Fruit fly (Drosophila melanogaster) whole organism, embryonic: ENCODE results near the gene Usp10.

Experiments used
- CG10321 ChIP-seq: fragments of 200-800 bp; sonication (Bioruptor generic); IDR thresholded peaks from 2 replicates; pipeline ENCODE4 v1.3.6; 2022; ENCODE audit warnings: missing biosample characterization, missing genetic modification characterization
- CG13624 ChIP-seq: fragments of 200-800 bp; sonication (Bioruptor generic); optimal IDR thresholded peaks from 2 replicates; lab custom pipeline; 2016; ENCODE audit warnings: missing biosample characterization, missing genetic modification characterization
- CG13894 ChIP-seq: fragments of 200-800 bp; sonication (Bioruptor generic); optimal IDR thresholded peaks from 3 replicates; lab custom pipeline; 2018; ENCODE audit warnings: missing biosample characterization, mild to moderate bottlenecking, missing genetic modification characterization, moderate library complexity
- CG15269 ChIP-seq: fragments of 200-800 bp; sonication (Bioruptor generic); optimal IDR thresholded peaks from 2 replicates; lab custom pipeline; 2018; ENCODE audit warnings: missing biosample characterization, mild to moderate bottlenecking, missing genetic modification characterization, moderate library complexity
- CG17186 ChIP-seq: fragments of 200-800 bp; sonication (Bioruptor generic); optimal IDR thresholded peaks from 3 replicates; lab custom pipeline; 2017; ENCODE audit warnings: missing biosample characterization, missing genetic modification reagents, missing genetic modification characterization
- CG17568 ChIP-seq: fragments of 200-800 bp; sonication (Bioruptor generic); optimal IDR thresholded peaks from 2 replicates; lab custom pipeline; 2018; ENCODE audit warnings: missing biosample characterization, mild to moderate bottlenecking, missing genetic modification characterization, moderate library complexity
- CG17802 ChIP-seq: fragments of 200-800 bp; sonication (Bioruptor generic); optimal IDR thresholded peaks from 2 replicates; lab custom pipeline; 2018; ENCODE audit warnings: missing biosample characterization, mild to moderate bottlenecking, missing genetic modification characterization, moderate library complexity
- CG17829 ChIP-seq: fragments of 200-800 bp; optimal IDR thresholded peaks from 2 replicates; lab custom pipeline; 2019; ENCODE audit warnings: missing biosample characterization, mild to moderate bottlenecking, missing genetic modification characterization, moderate library complexity
- CG2129 ChIP-seq: fragments of 200-800 bp; sonication (Bioruptor generic); IDR thresholded peaks from 2 replicates; pipeline ENCODE4 v1.3.6; 2022; ENCODE audit warnings: missing biosample characterization, missing genetic modification characterization; ENCODE audit not compliant: partially characterized antibody
- CG2199 ChIP-seq: fragments of 200-800 bp; sonication (Bioruptor generic); IDR thresholded peaks from 3 replicates; pipeline ENCODE4 v1.3.6; 2022; ENCODE audit warnings: missing biosample characterization, missing genetic modification characterization
- CG4854 ChIP-seq: fragments of 200-800 bp; sonication (Bioruptor generic); optimal IDR thresholded peaks from 2 replicates; lab custom pipeline; 2016; ENCODE audit warnings: missing biosample characterization, missing genetic modification characterization, inconsistent platforms
- CG8359 ChIP-seq: fragments of 200-800 bp; sonication (Bioruptor generic); optimal IDR thresholded peaks from 2 replicates; lab custom pipeline; 2017; ENCODE audit warnings: missing biosample characterization, mild to moderate bottlenecking, missing genetic modification characterization, borderline replicate concordance
- CG8944 ChIP-seq: fragments of 200-800 bp; sonication (Bioruptor generic); optimal IDR thresholded peaks from 3 replicates; lab custom pipeline; 2016; ENCODE audit warnings: missing biosample characterization, missing genetic modification characterization
- CG9932 ChIP-seq: fragments of 200-800 bp; sonication (Bioruptor generic); IDR thresholded peaks from 2 replicates; pipeline ENCODE4 v1.3.6; 2022; ENCODE audit warnings: missing biosample characterization, missing genetic modification characterization
- CTCF ChIP-seq: fragments of 200-800 bp; sonication (Bioruptor generic); optimal IDR thresholded peaks from 2 replicates; lab custom pipeline; 2017; ENCODE audit warnings: missing biosample characterization, mild to moderate bottlenecking, missing genetic modification characterization, moderate library complexity
- Dek ChIP-seq: fragments of 200-800 bp; sonication (Bioruptor generic); optimal IDR thresholded peaks from 3 replicates; lab custom pipeline; 2019; ENCODE audit warnings: missing biosample characterization, mild to moderate bottlenecking, missing genetic modification characterization, moderate library complexity
- Dll ChIP-seq: fragments of 200-800 bp; sonication (Bioruptor generic); IDR thresholded peaks from 4 replicates; pipeline ENCODE4 v1.3.6; 2022; ENCODE audit warnings: missing biosample characterization, missing genetic modification characterization; ENCODE audit not compliant: partially characterized antibody
- E2f2 ChIP-seq: fragments of 200-800 bp; sonication (Bioruptor generic); IDR thresholded peaks from 2 replicates; pipeline ENCODE4 v1.3.6; 2022; ENCODE audit warnings: missing biosample characterization, missing genetic modification characterization
- Fer3 ChIP-seq: fragments of 200-800 bp; sonication (Bioruptor generic); optimal IDR thresholded peaks from 2 replicates; lab custom pipeline; 2018; ENCODE audit warnings: missing biosample characterization, mild to moderate bottlenecking, missing genetic modification characterization, moderate library complexity
- GATAe ChIP-seq: fragments of 200-800 bp; sonication (Bioruptor generic); conservative IDR thresholded peaks from 2 replicates; pipeline ENCODE4 v1.3.6; 2022; ENCODE audit warnings: missing biosample characterization, missing genetic modification characterization
- H2.0 ChIP-seq: fragments of 200-800 bp; sonication (Bioruptor generic); IDR thresholded peaks from 2 replicates; pipeline ENCODE4 v1.3.6; 2022; ENCODE audit warnings: missing biosample characterization, missing genetic modification characterization
- Hmr ChIP-seq: fragments of 200-800 bp; sonication (Bioruptor generic); optimal IDR thresholded peaks from 3 replicates; lab custom pipeline; 2017; ENCODE audit warnings: mild to moderate bottlenecking, missing biosample characterization, missing genetic modification reagents, missing genetic modification characterization
- Oli ChIP-seq: fragments of 200-800 bp; sonication (Bioruptor generic); optimal IDR thresholded peaks from 2 replicates; lab custom pipeline; 2018; ENCODE audit warnings: missing biosample characterization, mild to moderate bottlenecking, missing genetic modification characterization, moderate library complexity
- Opbp ChIP-seq: fragments of 200-800 bp; sonication (Bioruptor generic); IDR thresholded peaks from 3 replicates; pipeline ENCODE4 v1.3.6; 2022; ENCODE audit warnings: missing biosample characterization, missing genetic modification characterization; ENCODE audit not compliant: partially characterized antibody
- Ravus ChIP-seq: fragments of 200-800 bp; sonication (Bioruptor generic); IDR thresholded peaks from 2 replicates; pipeline ENCODE4 v1.3.6; 2022; ENCODE audit warnings: missing biosample characterization, missing genetic modification characterization
- Scr ChIP-seq: fragments of 200-800 bp; sonication (Bioruptor generic); IDR thresholded peaks from 2 replicates; pipeline ENCODE4 v1.3.6; 2022; ENCODE audit warnings: missing biosample characterization, missing genetic modification characterization; ENCODE audit not compliant: partially characterized antibody
- Sry-δ ChIP-seq: fragments of 200-800 bp; sonication (Bioruptor generic); optimal IDR thresholded peaks from 2 replicates; lab custom pipeline; 2016; ENCODE audit warnings: missing biosample characterization, missing genetic modification characterization
- Stat92E ChIP-seq, 3 experiments: fragments of >200 bp in 2 of 3; fragments of 200-800 bp in 1 of 3; sonication (Bioruptor generic) in 1 of 3; optimal IDR thresholded peaks; 2 replicates each; lab custom pipeline; 2017 to 2019; ENCODE audit warnings: missing biosample characterization in 3 of 3, missing genetic modification characterization in 3 of 3, mild to moderate bottlenecking in 1 of 3, moderate library complexity in 1 of 3
- abd-A ChIP-seq: fragments of 200-800 bp; sonication (Bioruptor generic); optimal IDR thresholded peaks from 3 replicates; lab custom pipeline; 2019; ENCODE audit warnings: missing biosample characterization, mild to moderate bottlenecking, missing genetic modification characterization, moderate library complexity
- caup ChIP-seq: fragments of 200-800 bp; sonication (Bioruptor generic); optimal IDR thresholded peaks from 3 replicates; lab custom pipeline; 2017; ENCODE audit warnings: missing biosample characterization, mild to moderate bottlenecking, missing genetic modification characterization, moderate library complexity; ENCODE audit not compliant: severe bottlenecking
- chinmo ChIP-seq: fragments of 200-800 bp; sonication (Bioruptor generic); IDR thresholded peaks from 4 replicates; pipeline ENCODE4 v1.3.6; 2022; ENCODE audit warnings: missing biosample characterization, missing genetic modification characterization; ENCODE audit not compliant: partially characterized antibody
- croc ChIP-seq: fragments of 200-800 bp; sonication (Bioruptor generic); conservative IDR thresholded peaks from 3 replicates; pipeline ENCODE4 v1.3.6; 2022; ENCODE audit warnings: missing biosample characterization, missing genetic modification characterization
- crp ChIP-seq, 2 experiments: fragments of 200-800 bp; sonication (Bioruptor generic); optimal IDR thresholded peaks; 2 replicates in 1 of 2; 3 replicates in 1 of 2; lab custom pipeline; 2017; ENCODE audit warnings: missing biosample characterization in 2 of 2, missing genetic modification characterization in 2 of 2, mild to moderate bottlenecking in 1 of 2, moderate library complexity in 1 of 2
- da ChIP-seq: fragments of 200-800 bp; sonication (Bioruptor generic); optimal IDR thresholded peaks from 2 replicates; lab custom pipeline; 2016; ENCODE audit warnings: missing biosample characterization, missing genetic modification characterization
- dati ChIP-seq: fragments of 200-800 bp; sonication (Bioruptor generic); IDR thresholded peaks from 2 replicates; pipeline ENCODE4 v1.3.6; 2022; ENCODE audit warnings: missing biosample characterization, missing genetic modification characterization
- dmrt99B ChIP-seq: fragments of 200-800 bp; sonication (Bioruptor generic); optimal IDR thresholded peaks from 2 replicates; lab custom pipeline; 2018; ENCODE audit warnings: missing biosample characterization, mild to moderate bottlenecking, missing genetic modification characterization, moderate library complexity
- fd3F ChIP-seq: fragments of 200-800 bp; sonication (Bioruptor generic); optimal IDR thresholded peaks from 2 replicates; lab custom pipeline; 2018; ENCODE audit warnings: missing biosample characterization, mild to moderate bottlenecking, missing genetic modification characterization, moderate library complexity
- fd64A ChIP-seq: fragments of 200-800 bp; sonication (Bioruptor generic); optimal IDR thresholded peaks from 3 replicates; lab custom pipeline; 2018; ENCODE audit warnings: missing biosample characterization, mild to moderate bottlenecking, missing genetic modification characterization
- gcm ChIP-seq: fragments of 200-800 bp; sonication (Bioruptor generic); optimal IDR thresholded peaks from 2 replicates; lab custom pipeline; 2019; ENCODE audit warnings: missing biosample characterization, mild to moderate bottlenecking, missing genetic modification characterization, moderate library complexity
- lilli ChIP-seq: fragments of 200-800 bp; sonication (Bioruptor generic); optimal IDR thresholded peaks from 3 replicates; lab custom pipeline; 2016; ENCODE audit warnings: missing biosample characterization, missing genetic modification characterization
- odd ChIP-seq: fragments of 200-800 bp; sonication (Bioruptor generic); optimal IDR thresholded peaks from 2 replicates; lab custom pipeline; 2017; ENCODE audit warnings: missing biosample characterization, mild to moderate bottlenecking, missing genetic modification characterization
- org-1 ChIP-seq: fragments of 200-800 bp; sonication (Bioruptor generic); optimal IDR thresholded peaks from 2 replicates; lab custom pipeline; 2017; ENCODE audit warnings: missing biosample characterization, missing genetic modification characterization
- pzg ChIP-seq: fragments of 200-800 bp; sonication (Bioruptor generic); optimal IDR thresholded peaks from 3 replicates; lab custom pipeline; 2018; ENCODE audit warnings: missing biosample characterization, mild to moderate bottlenecking, missing genetic modification characterization, moderate library complexity
- repo ChIP-seq: fragments of 200-800 bp; sonication (Bioruptor generic); optimal IDR thresholded peaks from 2 replicates; lab custom pipeline; 2016; ENCODE audit warnings: missing biosample characterization, missing genetic modification characterization
- sd ChIP-seq: fragments of 200-800 bp; sonication (Bioruptor generic); optimal IDR thresholded peaks from 3 replicates; lab custom pipeline; 2018; ENCODE audit warnings: missing biosample characterization, mild to moderate bottlenecking, missing genetic modification characterization, moderate library complexity
- wdn ChIP-seq: fragments of 200-800 bp; sonication (Bioruptor generic); IDR thresholded peaks from 2 replicates; pipeline ENCODE4 v1.3.6; 2022; ENCODE audit warnings: missing biosample characterization, missing genetic modification characterization
- zen2 ChIP-seq: fragments of 200-800 bp; sonication (Bioruptor generic); IDR thresholded peaks from 3 replicates; pipeline ENCODE4 v1.3.6; 2022; ENCODE audit warnings: missing biosample characterization, missing genetic modification characterization; ENCODE audit not compliant: partially characterized antibody
- zf30C ChIP-seq: fragments of 200-800 bp; sonication (Bioruptor generic); optimal IDR thresholded peaks from 3 replicates; lab custom pipeline; 2018; ENCODE audit warnings: missing biosample characterization, mild to moderate bottlenecking, missing genetic modification characterization
- zfh1 ChIP-seq: fragments of 200-800 bp; sonication (Bioruptor generic); IDR thresholded peaks from 3 replicates; pipeline ENCODE4 v1.3.6; 2022; ENCODE audit warnings: missing biosample characterization, missing genetic modification characterization

Usp10 gene

dm6 chr3L:851061-851460 lies 20.6 kb upstream of the Usp10 start, which contains the start of gene Dci (continued):
- TF ChIP-seq CG17829 (peak; percentile 64), sd (tag; lab: Kevin White, UChicago) (no peak), Dek (tag; lab: Kevin White, UChicago) (peak; percentile 16), CG4854 (GFP tag; lab: Kevin White, UChicago) (no peak), caup (peak; percentile 10), Fer3 (tag; lab: Kevin White, UChicago) (no peak), repo (GFP tag; lab: Kevin White, UChicago) (peak; percentile 50), croc (GFP tag; lab: Robert Waterston, UW) (no peak; the same call in 1 of the 3 replicates), abd-A (tag; lab: Kevin White, UChicago) (no peak), pzg (peak; percentile 59), CG13894 (tag; lab: Kevin White, UChicago) (no peak), CG17186 (peak; percentile 29), Oli (peak; percentile 50), Sry-δ (GFP tag; lab: Kevin White, UChicago) (peak; percentile 74), CG8944 (GFP tag; lab: Kevin White, UChicago) (peak; percentile 54), dmrt99B (tag; lab: Kevin White, UChicago) (no peak), CG2129 (GFP tag; lab: Robert Waterston, UW) (peak; percentile 82), zfh1 (GFP tag; lab: Robert Waterston, UW) (peak; percentile 54; the same call in 2 of the 3 replicates), wdn (peak; percentile 32; the same call in 1 of the 2 replicates), Hmr (GFP tag; lab: Kevin White, UChicago) (peak; percentile 64), CG17802 (no peak), Opbp (GFP tag; lab: Robert Waterston, UW) (peak; percentile 75; the same call in 2 of the 3 replicates), CG8359 (no peak), GATAe (no peak), chinmo (GFP tag; lab: Robert Waterston, UW) (0 out of 4 replicates have a peak, but pooled peaks have one; percentile 49), Scr (GFP tag; lab: Robert Waterston, UW) (peak; percentile 88), crp (GFP tag; optimal IDR thresholded peaks at IDR 0.05; lab: Kevin White, UChicago) (peak in 1 of 2 experiments; percentile 7), zf30C (no peak), lilli (GFP tag; lab: Kevin White, UChicago) (peak; percentile 77), CG10321 (GFP tag; lab: Robert Waterston, UW) (peak; percentile 48; the same call in 1 of the 2 replicates), fd3F (GFP tag; lab: Kevin White, UChicago) (peak; percentile 22), zen2 (GFP tag; lab: Robert Waterston, UW) (peak; percentile 39; the same call in 1 of the 3 replicates), fd64A (GFP tag; lab: Kevin White, UChicago) (no peak), CG2199 (GFP tag; lab: Robert Waterston, UW) (0 out of 3 replicates have a peak, but pooled peaks have one; percentile 73), dati (GFP tag; lab: Robert Waterston, UW) (no peak), H2.0 (peak; percentile 86), Ravus (peak; percentile 28), Stat92E (GFP tag; optimal IDR thresholded peaks at IDR 0.05; lab: Kevin White, UChicago) (no peak), CG9932 (GFP tag; lab: Robert Waterston, UW) (peak; percentile 89), CG17568 (GFP tag; lab: Kevin White, UChicago) (no peak), da (GFP tag; lab: Kevin White, UChicago) (peak; percentile 20), org-1 (GFP tag; lab: Kevin White, UChicago) (no peak), odd (GFP tag; lab: Kevin White, UChicago) (no peak), CG15269 (tag; lab: Kevin White, UChicago) (no peak), Dll (peak; percentile 93), CTCF (peak; percentile 28), E2f2 (GFP tag; lab: Robert Waterston, UW) (peak; percentile 96), CG13624 (peak; percentile 71), gcm (no peak)
